Worm (Caenorhabditis elegans) whole organism, L4 larva: ENCODE results near the gene idh-1.

Experiments used
- nhr-10 ChIP-seq: fragments of 150-350 bp; optimal IDR thresholded peaks from 2 replicates; lab custom pipeline; 2014; ENCODE audit warnings: missing biosample characterization, missing genetic modification characterization
- spr-3 ChIP-seq: fragments of 200-800 bp; sonication (Bioruptor generic); optimal IDR thresholded peaks from 2 replicates; lab custom pipeline; 2018; ENCODE audit warnings: mild to moderate bottlenecking, missing genetic modification characterization, missing compliant biosample characterization
- tra-1 ChIP-seq: fragments of 200-800 bp; sonication (Bioruptor generic); IDR thresholded peaks from 2 replicates; pipeline ENCODE4 v1.3.6; 2022; ENCODE audit warnings: missing genetic modification reagents, missing genetic modification characterization, missing compliant biosample characterization
- zfp-3 ChIP-seq: fragments of 200-800 bp; sonication (Bioruptor generic); conservative IDR thresholded peaks from 2 replicates; pipeline ENCODE4 v1.3.6; 2022; ENCODE audit warnings: missing genetic modification reagents, missing genetic modification characterization, missing compliant biosample characterization

DNA sequence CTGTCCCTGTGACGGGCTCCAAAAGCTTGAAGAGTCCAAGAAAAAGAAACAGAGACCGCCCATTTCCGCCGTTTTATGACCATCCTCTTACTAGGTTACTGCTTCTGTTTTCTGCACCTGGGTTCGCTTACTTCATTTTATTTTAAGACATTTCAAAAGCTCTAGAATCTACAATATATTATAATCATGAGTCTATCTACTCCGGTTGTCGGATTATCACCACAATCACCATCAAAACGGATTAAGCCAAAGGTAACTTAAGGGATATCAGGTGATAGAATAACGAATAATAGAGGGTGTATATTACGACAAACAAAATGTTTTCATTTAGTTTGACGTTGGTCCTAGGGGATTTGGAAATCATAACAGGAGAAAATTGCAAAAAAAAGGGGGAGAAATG is 8.6 kb downstream of the idh-1 start:
- no peak for TF ChIP-seq zfp-3 (GFP tag; lab: Robert Waterston, UW)
- no peak for TF ChIP-seq nhr-10
- TF ChIP-seq spr-3 (GFP tag; lab: Kevin White, UChicago): no peak
- no peak for TF ChIP-seq tra-1 (GFP tag; lab: Robert Waterston, UW)
